Worm (Caenorhabditis elegans) whole organism, L1 larva: Measurements from ENCODE around the gene C29F7.3.

Source experiments
- lin-35 ChIP-seq, 2 experiments: fragments of 150-350 bp; optimal IDR thresholded peaks; 2 replicates each; lab custom pipeline; 2014; ENCODE audit warnings: missing biosample characterization in 2 of 2, missing genetic modification characterization in 2 of 2, missing genetic modification reagents in 2 of 2
- unc-130 ChIP-seq: fragments of 150-350 bp; optimal IDR thresholded peaks from 2 replicates; lab custom pipeline; 2017; ENCODE audit warnings: missing biosample characterization, missing genetic modification characterization, inconsistent platforms

DNA sequence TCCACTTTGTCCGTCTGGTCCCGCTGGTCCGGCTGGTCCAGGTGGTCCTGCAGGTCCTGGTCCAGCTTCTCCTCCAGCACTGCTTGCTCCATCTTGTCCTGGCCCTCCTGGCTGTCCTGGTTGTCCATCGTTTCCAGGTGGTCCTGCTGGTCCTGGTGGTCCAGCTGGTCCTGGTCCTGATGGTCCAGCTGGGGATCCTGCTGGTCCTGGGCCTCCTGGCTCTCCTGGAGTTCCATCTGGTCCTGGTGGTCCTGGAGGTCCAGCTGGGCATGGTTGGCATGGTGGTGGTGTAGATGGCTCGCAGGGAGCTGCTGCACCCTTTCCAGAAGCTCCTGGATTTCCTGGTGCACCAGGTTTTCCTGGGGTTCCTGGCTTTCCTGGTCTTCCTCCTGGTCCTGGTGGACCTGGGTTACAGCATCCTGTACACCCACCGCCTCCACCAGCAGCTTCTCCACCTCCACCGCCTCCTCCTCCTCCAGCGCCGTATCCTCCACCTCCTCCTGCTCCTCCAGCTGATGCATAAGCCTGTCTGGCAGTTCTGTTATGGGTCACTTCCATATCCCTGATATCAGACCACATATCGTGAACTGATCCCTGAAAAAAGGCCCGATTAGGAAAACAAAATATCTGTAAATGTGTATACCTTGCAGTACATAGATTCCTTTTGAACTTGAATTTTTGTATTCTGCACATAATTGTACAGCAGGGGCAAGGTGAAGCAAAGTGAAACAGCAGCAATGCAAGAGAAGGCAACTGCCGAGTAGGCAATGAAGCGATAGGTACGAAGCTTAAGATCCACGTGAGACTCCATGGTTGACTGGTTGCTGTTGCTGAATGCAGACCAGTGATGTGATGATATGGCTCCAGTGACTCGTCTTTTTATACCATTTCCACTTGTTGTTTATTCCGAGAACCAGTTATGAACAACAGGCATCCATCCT, 47.5 kb upstream of the C29F7.3 start, which contains the start of gene col-183:
- TF ChIP-seq unc-130 (tag; lab: Kevin White, UChicago) (no peak), lin-35 (GFP tag; optimal IDR thresholded peaks at IDR 0.05; lab: Kevin White, UChicago) (no peak)
